Worm (Caenorhabditis elegans) whole organism, early embryonic: Measurements from ENCODE around the gene klf-3.

Experiments
- ama-1 ChIP-seq: fragments of 150-350 bp; optimal IDR thresholded peaks from 2 replicates; lab custom pipeline; 2014
- ceh-13 ChIP-seq: fragments of 200-800 bp; sonication (Bioruptor generic); optimal IDR thresholded peaks from 2 replicates; lab custom pipeline; 2018; ENCODE audit warnings: mild to moderate bottlenecking, missing genetic modification characterization, missing compliant biosample characterization
- ets-7 ChIP-seq: sonication (generic microtip); optimal IDR thresholded peaks from 2 replicates; lab custom pipeline; 2016; ENCODE audit warnings: missing genotype, missing genetic modification characterization, missing compliant biosample characterization
- pes-1 ChIP-seq: fragments of 200-800 bp; sonication (Bioruptor generic); IDR thresholded peaks from 2 replicates; pipeline ENCODE4 v1.3.6; 2022; ENCODE audit warnings: missing genetic modification reagents, missing genetic modification characterization, missing compliant biosample characterization
- sea-1 ChIP-seq: fragments of 200-800 bp; sonication (Bioruptor generic); conservative IDR thresholded peaks from 2 replicates; pipeline ENCODE4 v1.3.6; 2022; ENCODE audit warnings: missing genetic modification characterization, missing compliant biosample characterization
- tbx-11 ChIP-seq: fragments of 200-800 bp; sonication (Bioruptor generic); IDR thresholded peaks from 2 replicates; pipeline ENCODE4 v1.3.6; 2022; ENCODE audit warnings: missing genetic modification characterization, missing compliant biosample characterization
- tbx-37 ChIP-seq: fragments of 200-800 bp; sonication (Bioruptor generic); conservative IDR thresholded peaks from 2 replicates; pipeline ENCODE4 v1.3.6; 2022; ENCODE audit warnings: missing genetic modification reagents, missing genetic modification characterization, missing compliant biosample characterization

DNA sequence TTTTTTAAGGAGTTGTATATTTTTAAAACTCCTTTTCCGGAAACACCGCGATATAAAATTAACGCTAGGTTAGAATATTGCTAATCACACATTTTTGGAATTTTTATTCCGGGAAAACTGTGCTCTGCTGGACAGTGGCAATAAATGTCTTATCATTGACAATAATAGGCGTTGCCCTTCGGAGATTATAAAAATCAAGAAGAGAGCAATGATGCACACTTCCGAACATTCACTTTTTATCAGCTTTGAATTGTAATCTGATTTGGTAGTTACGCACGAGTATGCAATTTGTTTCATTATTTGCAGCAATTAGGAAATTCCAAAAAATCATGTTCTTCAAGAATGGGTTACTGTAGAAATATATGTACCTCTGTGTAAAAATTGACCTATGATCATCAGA, 543 bp upstream of the klf-3 start:
- no peak for TF ChIP-seq tbx-37
- TF ChIP-seq ama-1 (lab: Kevin White, UChicago): no peak
- no peak for TF ChIP-seq sea-1 (GFP tag; lab: Robert Waterston, UW)
- no peak for TF ChIP-seq tbx-11
- TF ChIP-seq ceh-13 (GFP tag; lab: Kevin White, UChicago): no peak
- no peak for TF ChIP-seq ets-7 (tag; lab: Kevin White, UChicago)
- TF ChIP-seq pes-1 (GFP tag; lab: Robert Waterston, UW): no peak
